Fruit fly (Drosophila melanogaster) whole organism, embryonic: ENCODE results near the gene CG6000.
A peak's percentile ranks its signal among the peaks of the same experiment; 100 is the strongest.

Experiments used
- C15 ChIP-seq: fragments of 200-800 bp; sonication (Bioruptor generic); IDR thresholded peaks from 3 replicates; pipeline ENCODE4 v1.3.6; 2022; ENCODE audit warnings: missing biosample characterization, missing genetic modification characterization
- CG10267 ChIP-seq: fragments of 200-800 bp; sonication (Bioruptor generic); optimal IDR thresholded peaks from 2 replicates; lab custom pipeline; 2018; ENCODE audit warnings: missing biosample characterization, mild to moderate bottlenecking, missing genetic modification characterization, moderate library complexity
- CG10321 ChIP-seq: fragments of 200-800 bp; sonication (Bioruptor generic); IDR thresholded peaks from 2 replicates; pipeline ENCODE4 v1.3.6; 2022; ENCODE audit warnings: missing biosample characterization, missing genetic modification characterization
- CG12155 ChIP-seq: fragments of 200-800 bp; sonication (Bioruptor generic); optimal IDR thresholded peaks from 3 replicates; lab custom pipeline; 2016; ENCODE audit warnings: missing biosample characterization, missing genetic modification characterization
- CG1233 ChIP-seq: fragments of 200-800 bp; sonication (Bioruptor generic); optimal IDR thresholded peaks from 4 replicates; lab custom pipeline; 2018; ENCODE audit warnings: missing biosample characterization, mild to moderate bottlenecking, missing genetic modification characterization
- CG14441 ChIP-seq: fragments of 200-800 bp; sonication (Bioruptor generic); IDR thresholded peaks from 2 replicates; pipeline ENCODE4 v1.3.6; 2022; ENCODE audit warnings: missing biosample characterization, missing genetic modification characterization
- CG15073 ChIP-seq: fragments of 200-800 bp; sonication (Bioruptor generic); optimal IDR thresholded peaks from 2 replicates; lab custom pipeline; 2016; ENCODE audit warnings: missing biosample characterization, missing genetic modification characterization
- CG17385 ChIP-seq: fragments of 200-800 bp; sonication (Bioruptor generic); optimal IDR thresholded peaks from 3 replicates; lab custom pipeline; 2018; ENCODE audit warnings: missing biosample characterization, mild to moderate bottlenecking, missing genetic modification characterization
- CG18599 ChIP-seq: fragments of 200-800 bp; sonication (Bioruptor generic); optimal IDR thresholded peaks from 3 replicates; lab custom pipeline; 2017; ENCODE audit warnings: missing biosample characterization, missing genetic modification characterization, mild to moderate bottlenecking, moderate library complexity, missing genetic modification reagents
- CG3065 ChIP-seq: fragments of 200-800 bp; sonication (Bioruptor generic); optimal IDR thresholded peaks from 2 replicates; lab custom pipeline; 2016; ENCODE audit warnings: missing biosample characterization, missing genetic modification characterization
- CG31365 ChIP-seq: fragments of 200-800 bp; sonication (Bioruptor generic); optimal IDR thresholded peaks from 2 replicates; lab custom pipeline; 2018; ENCODE audit warnings: missing biosample characterization, mild to moderate bottlenecking, missing genetic modification characterization
- CG34422 ChIP-seq: fragments of 200-800 bp; sonication (Bioruptor generic); IDR thresholded peaks from 3 replicates; pipeline ENCODE4 v1.3.6; 2022; ENCODE audit warnings: missing biosample characterization, missing genetic modification characterization
- Doc3 ChIP-seq: fragments of 200-800 bp; sonication (Bioruptor generic); IDR thresholded peaks from 3 replicates; pipeline ENCODE4 v1.3.6; 2022; ENCODE audit warnings: missing biosample characterization, missing genetic modification characterization; ENCODE audit not compliant: partially characterized antibody
- Ets65A ChIP-seq: fragments of 200-800 bp; sonication (Bioruptor generic); peaks from one replicate; lab custom pipeline; 2016; ENCODE audit warnings: missing biosample characterization, missing genetic modification characterization
- HHEX ChIP-seq: fragments of 200-800 bp; sonication (Bioruptor generic); optimal IDR thresholded peaks from 3 replicates; lab custom pipeline; 2017; ENCODE audit warnings: missing biosample characterization, mild to moderate bottlenecking, missing genetic modification characterization, missing genetic modification reagents
- HLH3B ChIP-seq: fragments of 200-800 bp; sonication (Bioruptor generic); IDR thresholded peaks from 2 replicates; pipeline ENCODE4 v1.3.6; 2022; ENCODE audit warnings: missing biosample characterization, missing genetic modification characterization
- Hmx ChIP-seq: fragments of 200-800 bp; sonication (Bioruptor generic); optimal IDR thresholded peaks from 2 replicates; lab custom pipeline; 2016; ENCODE audit warnings: missing biosample characterization, missing genetic modification characterization
- MBD-R2 ChIP-seq: fragments of 200-800 bp; sonication (Bioruptor generic); IDR thresholded peaks from 2 replicates; pipeline ENCODE4 v1.3.6; 2022; ENCODE audit warnings: missing biosample characterization, missing genetic modification characterization
- MESR4 ChIP-seq: fragments of 200-800 bp; sonication (Bioruptor generic); optimal IDR thresholded peaks from 2 replicates; lab custom pipeline; 2018; ENCODE audit warnings: missing biosample characterization, mild to moderate bottlenecking, missing genetic modification characterization, moderate library complexity
- Med ChIP-seq: fragments of 200-800 bp; sonication (Bioruptor generic); peaks from one replicate; lab custom pipeline; 2016; ENCODE audit warnings: missing biosample characterization, missing genetic modification characterization, mild to moderate bottlenecking, inconsistent platforms, moderate library complexity
- NFAT ChIP-seq: fragments of 200-800 bp; sonication (Bioruptor generic); IDR thresholded peaks from 2 replicates; pipeline ENCODE4 v1.3.6; 2022; ENCODE audit warnings: missing biosample characterization, missing genetic modification characterization
- Oaz ChIP-seq: fragments of 200-800 bp; sonication (Bioruptor generic); IDR thresholded peaks from 2 replicates; pipeline ENCODE4 v1.3.6; 2022; ENCODE audit warnings: missing biosample characterization, missing genetic modification characterization
- Rx ChIP-seq: fragments of 200-800 bp; sonication (Bioruptor generic); IDR thresholded peaks from 2 replicates; pipeline ENCODE4 v1.3.6; 2022; ENCODE audit warnings: missing biosample characterization, missing genetic modification characterization
- ac ChIP-seq: fragments of 200-800 bp; sonication (Bioruptor generic); optimal IDR thresholded peaks from 3 replicates; lab custom pipeline; 2017; ENCODE audit warnings: missing biosample characterization, mild to moderate bottlenecking, missing genetic modification characterization
- ara ChIP-seq: fragments of 200-800 bp; sonication (Bioruptor generic); IDR thresholded peaks from 2 replicates; pipeline ENCODE4 v1.3.6; 2022; ENCODE audit warnings: missing biosample characterization, missing genetic modification characterization
- chm ChIP-seq: fragments of 200-800 bp; sonication (Bioruptor generic); IDR thresholded peaks from 2 replicates; pipeline ENCODE4 v1.3.6; 2022; ENCODE audit warnings: missing biosample characterization, missing genetic modification characterization
- crp ChIP-seq, 2 experiments: fragments of 200-800 bp; sonication (Bioruptor generic); optimal IDR thresholded peaks; 2 replicates in 1 of 2; 3 replicates in 1 of 2; lab custom pipeline; 2017; ENCODE audit warnings: missing biosample characterization in 2 of 2, missing genetic modification characterization in 2 of 2, mild to moderate bottlenecking in 1 of 2, moderate library complexity in 1 of 2
- disco-r ChIP-seq: fragments of 200-800 bp; sonication (Bioruptor generic); optimal IDR thresholded peaks from 2 replicates; lab custom pipeline; 2016; ENCODE audit warnings: missing biosample characterization, missing genetic modification characterization
- dmrt11E ChIP-seq: fragments of 200-800 bp; sonication (Bioruptor generic); optimal IDR thresholded peaks from 3 replicates; lab custom pipeline; 2018; ENCODE audit warnings: missing biosample characterization, mild to moderate bottlenecking, missing genetic modification characterization, moderate library complexity
- esg ChIP-seq: fragments of 200-800 bp; sonication (Bioruptor generic); conservative IDR thresholded peaks from 2 replicates; pipeline ENCODE4 v1.3.6; 2022; ENCODE audit warnings: missing biosample characterization, missing genetic modification characterization
- gcm ChIP-seq: fragments of 200-800 bp; sonication (Bioruptor generic); optimal IDR thresholded peaks from 2 replicates; lab custom pipeline; 2019; ENCODE audit warnings: missing biosample characterization, mild to moderate bottlenecking, missing genetic modification characterization, moderate library complexity
- kay ChIP-seq: fragments of 200-800 bp; sonication (Bioruptor generic); optimal IDR thresholded peaks from 2 replicates; lab custom pipeline; 2016; ENCODE audit warnings: missing biosample characterization, missing genetic modification characterization
- lbe ChIP-seq: fragments of 200-800 bp; sonication (Bioruptor generic); optimal IDR thresholded peaks from 2 replicates; lab custom pipeline; 2016; ENCODE audit warnings: missing biosample characterization, mild to moderate bottlenecking, missing genetic modification characterization
- mirr ChIP-seq: fragments of 200-800 bp; sonication (Bioruptor generic); optimal IDR thresholded peaks from 3 replicates; lab custom pipeline; 2018; ENCODE audit warnings: missing biosample characterization, mild to moderate bottlenecking, missing genetic modification characterization
- nom ChIP-seq: fragments of 200-800 bp; sonication (Bioruptor generic); optimal IDR thresholded peaks from 2 replicates; lab custom pipeline; 2017; ENCODE audit warnings: missing biosample characterization, missing genetic modification characterization, mild to moderate bottlenecking, moderate library complexity, missing genetic modification reagents
- onecut ChIP-seq: fragments of 200-800 bp; sonication (Bioruptor generic); IDR thresholded peaks from 2 replicates; pipeline ENCODE4 v1.3.6; 2022; ENCODE audit warnings: missing biosample characterization, missing genetic modification characterization
- org-1 ChIP-seq: fragments of 200-800 bp; sonication (Bioruptor generic); optimal IDR thresholded peaks from 2 replicates; lab custom pipeline; 2017; ENCODE audit warnings: missing biosample characterization, missing genetic modification characterization
- pzg ChIP-seq: fragments of 200-800 bp; sonication (Bioruptor generic); optimal IDR thresholded peaks from 3 replicates; lab custom pipeline; 2018; ENCODE audit warnings: missing biosample characterization, mild to moderate bottlenecking, missing genetic modification characterization, moderate library complexity
- sens ChIP-seq: fragments of 200-800 bp; sonication (Bioruptor generic); peaks from one replicate; lab custom pipeline; 2016; ENCODE audit warnings: missing biosample characterization, missing genetic modification characterization
- sima ChIP-seq: fragments of 200-800 bp; sonication (Bioruptor generic); optimal IDR thresholded peaks from 2 replicates; lab custom pipeline; 2016; ENCODE audit warnings: missing biosample characterization, missing genetic modification characterization
- tna ChIP-seq: fragments of 200-800 bp; sonication (Bioruptor generic); IDR thresholded peaks from 2 replicates; pipeline ENCODE4 v1.3.6; 2022; ENCODE audit warnings: missing biosample characterization, missing genetic modification characterization; ENCODE audit not compliant: partially characterized antibody
- wek ChIP-seq: fragments of 200-800 bp; sonication (Bioruptor generic); optimal IDR thresholded peaks from 3 replicates; lab custom pipeline; 2018; ENCODE audit warnings: missing biosample characterization, mild to moderate bottlenecking, missing genetic modification characterization, moderate library complexity
- yki ChIP-seq: fragments of >200 bp; optimal IDR thresholded peaks from 3 replicates; lab custom pipeline; 2018
- zf30C ChIP-seq: fragments of 200-800 bp; sonication (Bioruptor generic); optimal IDR thresholded peaks from 3 replicates; lab custom pipeline; 2018; ENCODE audit warnings: missing biosample characterization, mild to moderate bottlenecking, missing genetic modification characterization

The CG6000 gene

DNA sequence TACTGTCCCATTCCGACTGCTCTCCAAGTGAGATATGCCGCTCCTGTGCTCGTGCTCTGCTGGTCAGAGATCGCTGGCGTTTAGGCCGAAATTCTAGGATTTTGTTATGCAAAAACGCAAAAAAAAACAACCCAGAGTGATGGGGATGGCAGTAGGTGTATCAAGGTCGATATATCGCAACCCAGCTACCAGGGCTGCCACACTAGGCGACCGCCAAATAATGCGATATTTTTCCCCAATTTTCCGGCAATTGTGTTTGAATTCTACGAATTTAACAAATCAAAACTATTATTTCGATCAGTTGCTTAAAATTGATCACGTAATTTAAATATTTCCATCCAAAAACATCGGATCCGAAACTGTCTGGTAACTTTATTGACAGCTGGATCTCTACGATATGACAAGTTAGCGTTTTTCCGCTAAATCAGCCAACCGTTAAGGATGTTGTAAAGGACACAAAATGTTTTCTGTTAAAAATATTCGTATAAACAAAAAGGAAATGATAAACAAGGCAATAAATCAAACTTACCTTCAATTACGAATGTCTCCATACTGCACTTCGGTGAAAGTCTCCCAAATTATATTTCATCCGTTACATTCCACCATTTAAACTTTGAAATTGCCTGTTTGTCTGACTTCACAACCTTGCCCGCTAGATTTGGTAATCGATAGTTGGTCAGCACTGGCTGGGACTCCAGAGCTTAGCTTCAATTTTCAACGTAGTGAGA, 16.5 kb upstream of the CG6000 start, which contains the start of gene spas (continued):
- no peak for TF ChIP-seq ac (GFP tag; lab: Kevin White, UChicago)
- no peak for TF ChIP-seq CG10321 (GFP tag; lab: Robert Waterston, UW)
- peak; percentile 70 for TF ChIP-seq esg (GFP tag; lab: Robert Waterston, UW)
- TF ChIP-seq CG14441 (GFP tag; lab: Robert Waterston, UW) = peak; percentile 74
- TF ChIP-seq dmrt11E (tag; lab: Kevin White, UChicago) = peak; percentile 78
- peak; percentile 11; the same call in 1 of the 2 replicates for TF ChIP-seq chm (GFP tag; lab: Robert Waterston, UW)
- no peak for TF ChIP-seq Hmx (GFP tag; lab: Kevin White, UChicago)
- no peak for TF ChIP-seq disco-r (GFP tag; lab: Kevin White, UChicago)
- peak; percentile 2 for TF ChIP-seq org-1 (GFP tag; lab: Kevin White, UChicago)
- TF ChIP-seq sima (GFP tag; lab: Kevin White, UChicago) = no peak
- TF ChIP-seq NFAT (GFP tag; lab: Robert Waterston, UW) = peak; percentile 80
- peak; percentile 3 for TF ChIP-seq mirr
- 0 out of 3 replicates have a peak, but pooled peaks have one; percentile 37 for TF ChIP-seq C15

DNA sequence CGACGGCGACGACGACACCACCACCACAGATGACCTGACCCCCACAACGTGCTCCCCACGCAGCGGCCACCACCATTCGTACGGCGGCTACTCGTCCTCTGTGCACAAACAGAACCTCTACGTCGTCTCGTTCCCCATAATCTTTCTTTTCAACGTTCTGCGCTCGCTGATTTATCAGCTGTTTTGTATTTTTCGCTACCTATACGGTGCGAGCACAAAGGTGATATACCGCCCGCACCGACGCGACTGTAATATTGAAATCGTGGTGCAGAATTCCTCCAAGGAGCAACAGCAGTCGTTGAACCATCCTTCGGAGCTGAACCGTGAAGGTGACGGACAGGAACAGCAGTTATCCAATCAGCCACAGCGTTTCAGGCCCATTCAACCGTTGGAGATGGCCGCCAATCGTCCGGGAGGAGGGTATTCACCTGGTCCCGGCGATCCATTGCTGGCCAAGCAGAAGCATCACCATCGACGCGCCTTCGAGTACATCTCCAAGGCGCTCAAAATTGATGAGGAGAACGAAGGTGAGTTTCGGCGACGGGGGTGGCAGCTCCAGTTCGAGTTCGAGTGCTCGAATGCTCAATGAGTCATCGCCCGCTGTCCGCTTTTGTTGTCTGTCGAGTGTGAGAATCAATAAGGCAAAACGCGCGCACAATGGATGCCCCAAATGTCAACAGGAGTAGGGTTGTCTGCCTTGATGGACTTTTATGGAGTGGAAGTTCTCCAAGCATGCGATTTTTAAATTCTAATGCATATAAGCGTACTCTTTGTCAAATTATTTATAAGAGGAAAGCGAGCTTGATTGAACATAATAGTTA, 15.2 kb upstream of the CG6000 start, which contains the start of gene Miro:
Gene Miro, minus strand, starts transcription at position 112 of the 821 bp plus-strand sequence.
- TF ChIP-seq CG12155 (GFP tag; lab: Kevin White, UChicago) (peak; percentile 92), pzg (GFP tag; lab: Kevin White, UChicago) (peak; percentile 3), onecut (peak; percentile 31; the same call in 1 of the 2 replicates), nom (GFP tag; lab: Kevin White, UChicago) (peak; percentile 63), MBD-R2 (GFP tag; lab: Robert Waterston, UW) (peak; percentile 52; the same call in 1 of the 2 replicates), CG1233 (GFP tag; lab: Kevin White, UChicago) (no peak), crp (GFP tag; optimal IDR thresholded peaks at IDR 0.05; lab: Kevin White, UChicago) (peak in 1 of 2 experiments; percentile 71), Med (GFP tag; lab: Kevin White, UChicago) (peak; percentile 26), kay (GFP tag; lab: Kevin White, UChicago) (peak; percentile 15), HLH3B (GFP tag; lab: Robert Waterston, UW) (no peak), lbe (peak; percentile 23), ara (GFP tag; lab: Robert Waterston, UW) (0 out of 2 replicates have a peak, but pooled peaks have one; percentile 13), CG15073 (peak; percentile 70), wek (GFP tag; lab: Kevin White, UChicago) (no peak), Rx (0 out of 2 replicates have a peak, but pooled peaks have one; percentile 12)

DNA sequence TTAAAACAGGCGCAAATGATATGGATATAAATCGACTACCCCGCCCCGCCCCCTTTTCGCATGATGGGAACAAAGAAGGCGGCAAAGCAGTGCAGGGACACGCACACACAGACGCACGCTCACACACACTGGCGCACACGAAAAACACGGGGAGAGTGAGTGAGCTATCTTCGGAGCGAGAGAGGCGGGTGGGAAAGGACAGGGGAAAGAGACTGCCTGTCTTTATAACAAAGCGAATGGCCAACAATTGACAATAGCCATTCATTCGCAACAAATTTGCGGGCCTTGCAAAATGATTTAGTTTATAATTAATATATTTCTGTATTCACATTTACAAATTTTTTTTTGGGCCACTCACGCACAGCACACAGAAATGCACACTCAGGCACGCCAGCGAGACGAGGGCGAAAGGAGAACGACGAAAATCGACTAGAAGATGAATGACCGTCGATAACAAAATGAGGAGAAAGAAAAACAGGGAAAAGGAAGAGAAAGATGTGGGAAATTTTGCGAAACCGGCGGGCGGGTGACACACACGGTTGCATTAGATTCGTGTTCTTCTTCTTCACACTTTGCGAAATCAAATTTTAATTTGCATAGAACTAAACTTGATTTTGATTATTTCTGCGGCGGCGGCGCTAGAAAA, 7.5 kb upstream of the CG6000 start:
- TF ChIP-seq nom (GFP tag; lab: Kevin White, UChicago) = peak; percentile 43
- TF ChIP-seq CG3065 (GFP tag; lab: Kevin White, UChicago) = peak; percentile 27
- TF ChIP-seq HHEX (GFP tag; lab: Kevin White, UChicago) = peak; percentile 8
- peak; percentile 20 for TF ChIP-seq yki (lab: Kevin White, UChicago)
- peak; percentile 75 for TF ChIP-seq CG17385 (GFP tag; lab: Kevin White, UChicago)
- no peak for TF ChIP-seq Ets65A (GFP tag; lab: Kevin White, UChicago)
- TF ChIP-seq Doc3 (GFP tag; lab: Robert Waterston, UW) = 0 out of 3 replicates have a peak, but pooled peaks have one; percentile 25
- peak; percentile 30 for TF ChIP-seq MESR4
- TF ChIP-seq tna (GFP tag; lab: Robert Waterston, UW) = 0 out of 2 replicates have a peak, but pooled peaks have one; percentile 25
- TF ChIP-seq Oaz = no peak
- no peak for TF ChIP-seq crp (GFP tag; optimal IDR thresholded peaks at IDR 0.05; lab: Kevin White, UChicago)
- TF ChIP-seq CG31365 (tag; lab: Kevin White, UChicago) = peak; percentile 81
- no peak for TF ChIP-seq CG10267 (tag; lab: Kevin White, UChicago)
- peak; percentile 71 for TF ChIP-seq sens
- TF ChIP-seq zf30C (GFP tag; lab: Kevin White, UChicago) = no peak
- TF ChIP-seq gcm (GFP tag; lab: Kevin White, UChicago) = peak; percentile 14
- TF ChIP-seq CG18599 (GFP tag; lab: Kevin White, UChicago) = peak; percentile 25
- TF ChIP-seq CG34422 (GFP tag; lab: Robert Waterston, UW) = no peak
